Fruit fly (Drosophila melanogaster): ENCODE data around the gene Spn28Dc.

The Spn28Dc gene

DNA sequence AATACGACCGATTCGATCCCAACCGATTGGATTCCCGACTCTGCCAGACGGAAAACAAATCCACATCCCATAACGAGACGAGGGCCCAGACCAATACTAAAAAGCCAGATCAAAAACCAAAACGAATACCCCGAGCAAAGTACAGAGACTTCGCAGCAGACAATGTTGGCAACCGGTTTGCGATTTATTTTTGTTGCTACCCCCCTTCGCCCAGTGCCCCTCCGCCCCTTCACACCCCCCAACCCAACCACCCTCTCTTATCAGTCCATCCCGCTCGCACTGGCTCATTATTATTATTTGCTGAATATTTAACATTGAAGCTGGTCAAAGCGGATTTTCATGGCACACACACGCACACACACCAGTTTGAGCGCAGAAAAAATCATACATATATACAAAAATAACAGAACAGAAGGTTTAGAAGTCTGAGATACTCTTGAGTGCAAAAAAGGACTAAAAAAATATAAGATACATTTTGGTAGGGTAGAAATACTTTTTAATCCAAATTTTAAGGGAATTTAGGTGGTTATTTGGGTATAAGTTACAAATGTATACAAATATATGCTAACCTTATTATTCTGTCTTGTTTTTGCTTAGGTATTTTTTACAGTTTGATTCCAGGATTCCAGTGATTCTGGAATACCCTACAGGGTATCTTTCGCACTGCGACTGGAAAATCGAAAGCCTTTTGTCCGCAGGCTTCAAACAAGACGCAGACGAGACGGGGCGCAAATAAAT, 33.4 kb downstream of the Spn28Dc start (continued):
- TF ChIP-seq Dfd (GFP tag; optimal IDR thresholded peaks at IDR 0.05) (peak; percentile 26), Hr83 (GFP tag; optimal IDR thresholded peaks at IDR 0.05; ENCODE audit: poor library complexity, severe bottlenecking) (peak; percentile 34), dsf (GFP tag; optimal IDR thresholded peaks at IDR 0.05; ENCODE audit: borderline replicate concordance) (no peak), Abd-B (GFP tag; optimal IDR thresholded peaks at IDR 0.05) (no peak), HLH106 (tag; optimal IDR thresholded peaks at IDR 0.05) (peak; percentile 62), h (GFP tag; optimal IDR thresholded peaks at IDR 0.05) (peak; percentile 61), GATAd (GFP tag; optimal IDR thresholded peaks at IDR 0.05) (no peak), CG32264 (GFP tag; optimal IDR thresholded peaks at IDR 0.05) (no peak), Dif (GFP tag; optimal IDR thresholded peaks at IDR 0.05; ENCODE audit: partially characterized antibody) (peak; percentile 50), sv (GFP tag; optimal IDR thresholded peaks at IDR 0.05) (no peak), psq (GFP tag; optimal IDR thresholded peaks at IDR 0.05) (peak; percentile 63)

DNA sequence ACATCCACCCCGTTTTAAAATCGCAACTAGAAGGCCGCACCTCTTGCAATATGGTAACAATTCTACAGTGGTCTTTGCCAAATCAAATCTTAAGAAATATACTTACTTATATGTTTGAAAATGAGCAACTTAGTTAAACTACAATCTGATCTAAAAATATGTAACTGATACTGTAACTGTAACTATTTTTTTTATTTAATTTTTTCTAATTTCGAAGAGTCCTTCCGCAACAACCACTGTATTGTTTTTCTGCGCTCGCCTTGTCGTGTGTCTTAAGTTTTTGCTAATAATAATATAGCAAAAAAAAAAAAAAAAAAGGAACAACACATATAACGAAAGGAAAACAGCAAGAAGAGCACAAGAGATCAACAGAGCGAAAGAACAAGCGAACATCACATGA, 35.6 kb downstream of the Spn28Dc start:
- TF ChIP-seq ey (GFP tag; optimal IDR thresholded peaks at IDR 0.05) = peak; percentile 9
- no peak for TF ChIP-seq brk (GFP tag; optimal IDR thresholded peaks at IDR 0.05)
- no peak for TF ChIP-seq CG32264 (GFP tag; optimal IDR thresholded peaks at IDR 0.05)
- TF ChIP-seq rgr (GFP tag; optimal IDR thresholded peaks at IDR 0.05) = peak; percentile 14
- TF ChIP-seq Abd-B (GFP tag; optimal IDR thresholded peaks at IDR 0.05) = no peak
- no peak for TF ChIP-seq Hr78 (GFP tag; optimal IDR thresholded peaks at IDR 0.05)
- TF ChIP-seq OdsH (GFP tag; optimal IDR thresholded peaks at IDR 0.05) = peak; percentile 36
- peak in 1 of 2 experiments; percentile 33 for TF ChIP-seq foxo (GFP tag; optimal IDR thresholded peaks at IDR 0.05)
- no peak for TF ChIP-seq fru (GFP tag; optimal IDR thresholded peaks at IDR 0.05)
- TF ChIP-seq Dfd (GFP tag; optimal IDR thresholded peaks at IDR 0.05) = peak; percentile 45
- TF ChIP-seq h (GFP tag; optimal IDR thresholded peaks at IDR 0.05) = no peak
- TF ChIP-seq Hr83 (GFP tag; optimal IDR thresholded peaks at IDR 0.05; ENCODE audit: poor library complexity, severe bottlenecking) = no peak

DNA sequence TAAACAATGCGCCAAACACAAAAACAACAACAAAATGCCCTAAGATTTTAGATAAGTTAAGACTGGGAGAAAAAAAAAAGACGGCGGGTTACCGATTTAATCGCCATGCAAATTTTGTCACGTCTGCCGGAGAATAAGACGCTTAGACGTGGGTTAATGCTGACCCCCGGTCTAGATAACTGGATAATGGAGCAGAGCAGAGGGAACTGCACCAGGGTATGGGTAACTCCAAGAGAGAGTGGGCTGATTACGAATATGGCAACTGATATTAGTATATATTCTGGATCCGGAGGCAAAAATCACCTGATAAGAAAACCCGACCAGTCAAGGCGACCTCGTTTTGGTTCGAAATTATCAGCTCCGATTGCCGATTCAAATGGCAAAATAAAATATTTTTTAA, 37.0 kb downstream of the Spn28Dc start:
- TF ChIP-seq psq (GFP tag; optimal IDR thresholded peaks at IDR 0.05) (no peak), CrebA (GFP tag; optimal IDR thresholded peaks at IDR 0.05; ENCODE audit: borderline replicate concordance) (peak; percentile 25), Rel (GFP tag; optimal IDR thresholded peaks at IDR 0.05) (no peak), Rel (tag; optimal IDR thresholded peaks at IDR 0.05) (peak; percentile 19), Jra (GFP tag; optimal IDR thresholded peaks at IDR 0.05) (no peak)

DNA sequence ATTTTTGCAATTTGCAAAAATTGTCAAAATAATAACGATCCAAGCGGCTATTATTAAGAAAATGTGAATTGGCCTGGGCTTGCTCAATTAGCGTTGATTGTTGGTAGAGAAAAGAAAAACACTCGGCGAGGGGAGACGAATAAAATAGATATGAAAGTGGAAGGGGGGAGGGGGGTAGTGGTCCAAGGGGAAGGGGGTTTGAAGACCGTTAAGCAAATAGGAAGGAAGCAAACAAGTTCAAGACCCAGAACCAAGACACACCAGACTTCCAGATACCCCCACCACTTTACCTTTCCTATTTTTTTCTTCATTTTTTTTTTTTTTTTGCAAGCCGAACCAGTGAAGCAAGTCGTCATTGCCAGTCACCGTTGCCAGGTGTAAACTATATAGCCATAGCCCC, 37.7 kb downstream of the Spn28Dc start:
- TF ChIP-seq pan (optimal IDR thresholded peaks at IDR 0.05) = no peak

DNA sequence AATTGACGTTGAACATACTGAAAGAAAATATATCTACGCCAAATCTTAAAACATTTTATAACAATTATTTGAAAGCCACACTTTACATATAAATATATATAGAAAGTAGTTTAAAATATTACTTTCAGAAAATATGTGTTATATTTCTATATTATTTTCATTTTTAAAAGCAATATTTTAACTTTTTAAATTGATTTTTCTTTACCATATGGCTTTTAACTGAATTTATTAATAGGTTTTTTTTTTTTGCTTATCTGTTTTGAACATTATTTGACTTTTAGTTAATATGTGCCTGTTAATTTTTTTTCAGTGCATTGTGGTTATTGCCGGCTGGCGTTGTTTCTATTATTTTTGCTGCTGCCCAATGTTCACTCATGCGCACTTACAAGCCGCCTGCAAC, 39.0 kb downstream of the Spn28Dc start:
- no peak for TF ChIP-seq Sp1 (GFP tag; optimal IDR thresholded peaks at IDR 0.05)
- peak in 1 of 2 experiments; percentile 2 for TF ChIP-seq foxo (GFP tag; optimal IDR thresholded peaks at IDR 0.05)

DNA sequence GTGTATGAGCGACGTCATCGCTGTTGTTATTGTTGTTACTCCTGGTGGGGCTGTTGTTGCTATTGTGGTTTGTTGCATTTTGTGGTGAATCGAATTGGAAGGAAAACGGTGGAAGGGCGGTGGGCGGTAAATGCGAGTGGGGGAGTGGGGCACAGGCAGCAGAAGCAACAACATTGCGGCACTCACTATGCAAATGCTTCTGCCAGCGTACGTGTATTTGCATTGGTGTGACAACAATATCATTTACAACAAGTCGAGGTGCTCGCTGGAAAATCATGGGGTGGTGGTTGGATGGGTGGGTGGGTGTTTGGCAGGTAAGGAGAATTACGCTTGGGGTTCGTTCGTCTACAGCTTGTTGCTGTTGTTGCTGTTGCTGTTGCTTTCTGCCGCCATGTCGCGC, 39.4 kb downstream of the Spn28Dc start:
- TF ChIP-seq br (GFP tag; optimal IDR thresholded peaks at IDR 0.05) (no peak), Jra (GFP tag; optimal IDR thresholded peaks at IDR 0.05) (no peak), Vsx2 (GFP tag; optimal IDR thresholded peaks at IDR 0.05; ENCODE audit: partially characterized antibody) (no peak)

DNA sequence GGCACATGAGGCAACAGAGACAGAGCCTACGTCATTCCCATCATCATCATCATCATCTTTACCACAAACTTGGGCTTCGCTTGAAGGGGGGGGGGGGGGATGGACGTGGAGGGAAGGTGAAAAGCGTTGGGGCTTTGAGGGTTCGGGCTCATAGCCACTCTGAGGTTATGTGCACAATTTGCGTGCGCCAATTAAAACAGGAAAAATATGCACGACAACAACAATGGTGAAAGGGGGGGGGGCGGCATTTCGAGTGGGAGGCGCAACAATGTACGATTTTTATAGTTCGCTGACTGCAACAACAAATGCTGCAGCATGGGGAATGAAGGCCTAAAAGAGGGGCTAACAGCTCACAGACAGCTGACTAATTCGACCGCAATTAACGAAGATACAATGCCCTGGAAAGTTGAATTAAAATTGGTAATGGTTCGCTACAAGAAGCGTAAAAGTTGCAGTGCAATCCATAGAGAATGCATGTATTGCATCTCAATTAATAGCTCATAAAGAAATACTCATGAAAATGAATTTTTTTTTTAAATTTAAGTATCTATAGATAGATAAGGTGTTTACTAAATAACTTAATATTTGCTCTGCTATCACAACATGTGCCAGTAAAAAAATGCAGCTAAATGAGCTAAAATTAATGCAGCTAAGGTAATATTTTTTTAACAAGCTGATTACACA, 40.0 kb downstream of the Spn28Dc start:
- no peak for TF ChIP-seq woc (GFP tag; optimal IDR thresholded peaks at IDR 0.05)
- TF ChIP-seq Myc (optimal IDR thresholded peaks at IDR 0.05) = no peak
- no peak for TF ChIP-seq CrebA (GFP tag; optimal IDR thresholded peaks at IDR 0.05; ENCODE audit: borderline replicate concordance)
- TF ChIP-seq rgr (GFP tag; optimal IDR thresholded peaks at IDR 0.05) = no peak
- no peak for TF ChIP-seq ey (GFP tag; optimal IDR thresholded peaks at IDR 0.05)
- no peak for TF ChIP-seq dsf (GFP tag; optimal IDR thresholded peaks at IDR 0.05; ENCODE audit: borderline replicate concordance)
- TF ChIP-seq N (GFP tag; optimal IDR thresholded peaks at IDR 0.05) = no peak
- no peak for TF ChIP-seq CG32264 (GFP tag; optimal IDR thresholded peaks at IDR 0.05)
- TF ChIP-seq Sp1 (GFP tag; optimal IDR thresholded peaks at IDR 0.05) = no peak
- no peak for TF ChIP-seq GATAd (GFP tag; optimal IDR thresholded peaks at IDR 0.05)
- no peak for TF ChIP-seq Jra (GFP tag; optimal IDR thresholded peaks at IDR 0.05)
- TF ChIP-seq Rel (GFP tag; optimal IDR thresholded peaks at IDR 0.05) = no peak
- no peak for TF ChIP-seq Rel (tag; optimal IDR thresholded peaks at IDR 0.05)
- no peak for TF ChIP-seq Dfd (GFP tag; optimal IDR thresholded peaks at IDR 0.05)
- TF ChIP-seq HLH106 (tag; optimal IDR thresholded peaks at IDR 0.05) = no peak
- TF ChIP-seq Hnf4 (GFP tag; optimal IDR thresholded peaks at IDR 0.05) = no peak
